Fruit fly (Drosophila melanogaster) whole organism, larva: ENCODE data around the gene CG12206.

Source experiments
- noc ChIP-seq: fragments of 200-800 bp; sonication (Bioruptor generic); optimal IDR thresholded peaks from 3 replicates; lab custom pipeline; 2019; ENCODE audit warnings: missing biosample characterization, mild to moderate bottlenecking, missing genetic modification characterization, moderate library complexity

Gene CG12206

DNA sequence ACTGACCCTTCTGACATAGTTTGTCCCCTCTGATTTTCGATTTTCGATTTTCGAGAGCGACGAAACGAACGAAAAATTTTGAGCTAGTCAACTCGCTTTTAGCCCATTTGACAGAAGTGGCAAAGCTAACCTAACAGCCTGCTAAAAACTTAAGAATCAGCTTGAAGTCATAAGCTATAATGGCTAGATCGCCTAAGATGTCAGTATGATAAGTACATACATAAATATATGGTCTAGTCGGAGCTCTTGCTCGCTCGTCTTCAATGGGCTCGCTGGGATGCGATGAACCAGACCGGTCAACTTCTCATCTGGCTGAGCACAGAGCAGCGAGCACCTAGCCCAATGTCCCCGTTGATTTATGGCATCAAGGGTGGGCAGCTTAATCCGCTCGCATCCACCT is 38.6 kb downstream of the CG12206 start, which contains the start of gene CG14269:
Gene CG14269, minus strand, starts transcription at position 101 of the 400 bp plus-strand sequence.
- no peak for TF ChIP-seq noc (tag; lab: Kevin White, UChicago)

DNA sequence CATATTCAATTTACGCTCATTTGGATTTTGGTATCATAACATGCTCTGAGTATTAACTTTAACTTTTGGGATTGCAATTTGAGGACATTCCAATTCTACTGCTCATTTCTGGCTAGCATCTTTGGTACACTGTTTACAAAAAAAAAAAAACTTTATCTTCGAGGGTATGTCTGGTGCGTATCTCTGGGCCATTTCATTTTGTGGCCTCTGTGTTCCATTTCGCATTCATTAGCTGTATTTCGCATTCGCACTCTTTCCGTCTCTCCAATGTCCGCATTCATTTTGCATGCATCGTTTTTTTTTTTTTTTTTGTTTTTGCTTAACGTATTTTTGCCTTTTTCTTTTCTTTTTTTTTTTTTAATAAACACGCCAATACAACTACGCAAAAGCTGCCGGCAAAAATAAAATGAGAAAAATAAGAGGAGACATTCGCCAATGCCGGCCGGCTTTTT is 40.7 kb downstream of the CG12206 start:
- TF ChIP-seq noc (tag; lab: Kevin White, UChicago), result peak; percentile 8

DNA sequence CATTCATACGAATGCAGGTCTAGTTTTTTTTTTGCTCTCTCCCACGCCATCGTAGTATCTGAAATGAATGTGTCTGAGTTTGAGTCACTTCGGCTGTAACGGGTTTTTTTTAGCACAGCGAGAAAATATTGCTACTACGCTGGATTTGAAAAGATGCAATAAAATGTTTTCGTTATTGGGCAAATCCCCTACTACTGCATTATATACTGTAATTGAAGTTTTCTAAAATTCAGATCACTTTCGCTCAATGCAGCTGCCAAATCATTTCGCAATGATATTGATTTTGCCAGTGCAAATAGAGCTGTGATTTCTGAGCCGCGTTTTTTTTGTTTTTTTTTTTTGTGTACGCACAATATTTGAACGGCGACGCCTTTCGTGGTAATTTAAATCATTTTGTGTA is 41.4 kb downstream of the CG12206 start:
- TF ChIP-seq noc (tag; lab: Kevin White, UChicago), result peak; percentile 5

DNA sequence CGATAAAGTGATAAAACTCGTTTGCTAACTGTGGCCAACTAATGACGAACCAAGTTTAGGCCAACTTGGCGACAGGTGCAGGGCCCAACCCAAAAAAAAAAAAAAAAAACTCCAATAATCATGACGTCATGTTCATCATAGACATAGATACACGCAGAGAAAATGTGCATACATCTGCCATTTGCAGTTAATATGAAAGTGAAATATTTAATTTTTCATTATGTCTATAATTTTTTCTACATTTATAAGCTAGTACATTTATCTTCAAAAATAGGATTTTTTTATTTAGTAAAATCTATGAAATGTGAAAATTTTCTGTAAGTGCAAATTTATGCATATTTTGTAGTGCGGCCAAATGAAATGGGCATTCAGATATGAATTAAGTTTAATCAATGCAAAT is 42.7 kb downstream of the CG12206 start:
- peak; percentile 73 for TF ChIP-seq noc (tag; lab: Kevin White, UChicago)

DNA sequence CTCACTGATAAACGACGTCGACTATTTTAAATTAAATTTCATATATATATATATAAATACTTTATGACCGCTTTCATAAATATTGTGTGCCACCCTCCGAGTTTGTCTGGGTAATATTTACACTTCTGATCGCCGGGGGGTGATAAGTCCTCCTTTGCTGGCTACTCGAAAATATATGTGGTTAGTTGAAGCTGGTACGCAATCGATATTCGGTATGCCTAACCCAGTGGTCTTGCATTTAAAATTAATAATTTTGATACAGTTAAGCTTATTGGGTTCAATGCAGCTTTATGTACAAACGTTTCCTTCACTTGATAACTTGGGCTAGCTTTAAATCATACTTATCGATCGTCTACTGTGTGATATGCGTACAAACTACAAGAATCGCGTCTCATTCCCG is 44.4 kb downstream of the CG12206 start:
- peak; percentile 52 for TF ChIP-seq noc (tag; lab: Kevin White, UChicago)

DNA sequence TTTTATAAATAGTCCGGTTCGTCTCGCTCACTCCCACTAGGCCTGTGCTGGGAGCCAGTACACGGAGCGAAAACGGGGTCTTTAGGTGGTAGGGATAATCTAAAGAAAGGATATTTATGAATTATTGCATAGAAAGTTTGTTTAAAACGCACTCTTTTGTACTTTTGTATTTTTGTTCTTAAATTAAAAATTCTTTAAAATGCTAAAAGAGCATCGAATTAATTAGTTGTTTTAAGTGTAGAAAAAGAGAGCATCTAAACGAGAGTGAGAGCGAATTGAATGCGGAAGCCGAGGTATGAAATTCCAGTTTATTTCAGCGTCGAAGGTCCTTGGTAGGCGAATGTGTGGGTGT is 46.7 kb downstream of the CG12206 start:
- TF ChIP-seq noc (tag; lab: Kevin White, UChicago), result peak; percentile 58

dm6 chrX:3426803-3427613 is 47.3 kb downstream of the CG12206 start:
- TF ChIP-seq noc (tag; lab: Kevin White, UChicago), result no peak

DNA sequence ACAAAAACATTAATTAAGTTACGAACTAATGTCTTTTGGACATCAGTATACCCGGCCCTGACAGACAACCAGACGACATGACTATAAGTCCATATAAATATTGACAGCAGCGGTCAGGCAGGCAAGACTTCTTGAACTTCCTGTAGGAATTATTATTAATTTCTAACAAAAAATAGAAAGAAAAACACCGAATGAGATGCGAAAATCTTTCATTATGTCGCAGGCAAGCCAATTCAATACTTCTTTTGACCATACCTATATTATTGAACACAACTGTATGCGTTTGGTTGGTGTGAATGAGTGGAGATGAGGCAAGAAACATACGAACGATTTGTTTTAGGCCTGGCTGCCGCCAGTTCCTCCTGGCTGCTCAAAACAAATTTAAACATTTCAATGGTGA is 49.4 kb downstream of the CG12206 start:
- peak; percentile 74 for TF ChIP-seq noc (tag; lab: Kevin White, UChicago)

DNA sequence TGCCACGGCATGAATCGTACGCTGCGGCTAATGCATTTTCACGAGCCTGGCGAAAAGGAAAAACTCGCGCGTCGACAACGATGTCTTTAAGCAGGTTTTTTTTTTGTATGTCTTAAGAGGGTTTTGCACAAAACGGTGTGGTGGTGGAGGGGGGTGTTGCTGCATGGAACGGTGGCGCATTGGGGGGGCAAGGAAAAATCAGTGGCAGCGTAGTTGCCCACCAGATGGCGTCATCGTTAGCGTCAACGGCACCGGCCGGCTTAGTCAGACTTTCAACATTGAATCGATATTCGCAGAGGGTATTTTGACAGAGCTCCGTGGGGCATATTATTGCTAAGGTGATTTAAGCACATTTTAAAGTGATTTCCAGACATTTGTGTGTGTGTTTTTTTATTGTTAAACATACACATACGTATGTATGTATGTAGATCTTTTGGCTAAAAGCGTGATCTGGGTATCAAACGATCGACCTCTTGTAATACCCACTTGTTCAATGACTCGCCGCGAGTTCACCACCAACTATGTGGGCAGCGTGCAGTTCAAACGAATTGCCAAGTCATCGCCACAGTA is 51.0 kb downstream of the CG12206 start:
- TF ChIP-seq noc (tag; lab: Kevin White, UChicago), result no peak
